Fruit fly (Drosophila melanogaster) whole organism, embryonic: Measurements from ENCODE around the gene CG44142.

Source experiments
- CG10209 ChIP-seq: fragments of 200-800 bp; sonication (Bioruptor generic); optimal IDR thresholded peaks from 3 replicates; lab custom pipeline; 2017; ENCODE audit warnings: missing biosample characterization, mild to moderate bottlenecking, missing genetic modification characterization, missing genetic modification reagents
- CG11696 ChIP-seq: fragments of 200-800 bp; sonication (Bioruptor generic); IDR thresholded peaks from 2 replicates; pipeline ENCODE4 v1.3.6; 2022; ENCODE audit warnings: missing biosample characterization, missing genetic modification characterization
- CG12071 ChIP-seq: fragments of 200-800 bp; sonication (Bioruptor generic); optimal IDR thresholded peaks from 3 replicates; lab custom pipeline; 2018; ENCODE audit warnings: missing biosample characterization, mild to moderate bottlenecking, missing genetic modification characterization
- CG12219 ChIP-seq: fragments of 200-800 bp; sonication (Bioruptor generic); optimal IDR thresholded peaks from 3 replicates; lab custom pipeline; 2018; ENCODE audit warnings: missing biosample characterization, mild to moderate bottlenecking, missing genetic modification characterization
- CG12744 ChIP-seq: fragments of 200-800 bp; sonication (Bioruptor generic); optimal IDR thresholded peaks from 2 replicates; lab custom pipeline; 2016; ENCODE audit warnings: missing biosample characterization, missing genetic modification characterization
- CG15696 ChIP-seq: fragments of 200-800 bp; sonication (Bioruptor generic); optimal IDR thresholded peaks from 2 replicates; lab custom pipeline; 2019; ENCODE audit warnings: missing biosample characterization, mild to moderate bottlenecking, missing genetic modification characterization, moderate library complexity
- CG17385 ChIP-seq: fragments of 200-800 bp; sonication (Bioruptor generic); optimal IDR thresholded peaks from 3 replicates; lab custom pipeline; 2018; ENCODE audit warnings: missing biosample characterization, mild to moderate bottlenecking, missing genetic modification characterization
- CG31441 ChIP-seq: fragments of 200-800 bp; sonication (Bioruptor generic); IDR thresholded peaks from 2 replicates; pipeline ENCODE4 v1.3.6; 2022; ENCODE audit warnings: missing biosample characterization, missing genetic modification characterization
- CG34224 ChIP-seq: fragments of 200-800 bp; sonication (Bioruptor generic); IDR thresholded peaks from 3 replicates; pipeline ENCODE4 v1.3.6; 2022; ENCODE audit warnings: missing biosample characterization, missing genetic modification characterization; ENCODE audit not compliant: partially characterized antibody
- CG4424 ChIP-seq: fragments of 200-800 bp; sonication (Bioruptor generic); optimal IDR thresholded peaks from 3 replicates; lab custom pipeline; 2016; ENCODE audit warnings: missing biosample characterization, missing genetic modification characterization
- CG4707 ChIP-seq: fragments of 200-800 bp; sonication (Bioruptor generic); optimal IDR thresholded peaks from 2 replicates; lab custom pipeline; 2018; ENCODE audit warnings: missing biosample characterization, mild to moderate bottlenecking, missing genetic modification characterization, moderate library complexity
- CG6689 ChIP-seq: fragments of 200-800 bp; sonication (Bioruptor generic); IDR thresholded peaks from 2 replicates; pipeline ENCODE4 v1.3.6; 2022; ENCODE audit warnings: missing biosample characterization, missing genetic modification characterization
- CG7839 ChIP-seq: fragments of 200-800 bp; sonication (Bioruptor generic); optimal IDR thresholded peaks from 3 replicates; lab custom pipeline; 2018; ENCODE audit warnings: missing biosample characterization, mild to moderate bottlenecking, missing genetic modification characterization, moderate library complexity
- CG9437 ChIP-seq: fragments of 200-800 bp; sonication (Bioruptor generic); optimal IDR thresholded peaks from 2 replicates; lab custom pipeline; 2018; ENCODE audit warnings: missing biosample characterization, mild to moderate bottlenecking, missing genetic modification characterization
- CTCF ChIP-seq: fragments of 200-800 bp; sonication (Bioruptor generic); optimal IDR thresholded peaks from 2 replicates; lab custom pipeline; 2017; ENCODE audit warnings: missing biosample characterization, mild to moderate bottlenecking, missing genetic modification characterization, moderate library complexity
- Dll ChIP-seq: fragments of 200-800 bp; sonication (Bioruptor generic); IDR thresholded peaks from 4 replicates; pipeline ENCODE4 v1.3.6; 2022; ENCODE audit warnings: missing biosample characterization, missing genetic modification characterization; ENCODE audit not compliant: partially characterized antibody
- Fer3 ChIP-seq: fragments of 200-800 bp; sonication (Bioruptor generic); optimal IDR thresholded peaks from 2 replicates; lab custom pipeline; 2018; ENCODE audit warnings: missing biosample characterization, mild to moderate bottlenecking, missing genetic modification characterization, moderate library complexity
- Med ChIP-seq: fragments of 200-800 bp; sonication (Bioruptor generic); peaks from one replicate; lab custom pipeline; 2016; ENCODE audit warnings: missing biosample characterization, missing genetic modification characterization, mild to moderate bottlenecking, inconsistent platforms, moderate library complexity
- Meics ChIP-seq: fragments of 200-800 bp; sonication (Bioruptor generic); optimal IDR thresholded peaks from 2 replicates; lab custom pipeline; 2017; ENCODE audit warnings: missing biosample characterization, mild to moderate bottlenecking, missing genetic modification characterization
- NfI ChIP-seq: fragments of 200-800 bp; sonication (Bioruptor generic); optimal IDR thresholded peaks from 3 replicates; lab custom pipeline; 2018; ENCODE audit warnings: missing biosample characterization, mild to moderate bottlenecking, missing genetic modification characterization, moderate library complexity
- Opbp ChIP-seq: fragments of 200-800 bp; sonication (Bioruptor generic); IDR thresholded peaks from 3 replicates; pipeline ENCODE4 v1.3.6; 2022; ENCODE audit warnings: missing biosample characterization, missing genetic modification characterization; ENCODE audit not compliant: partially characterized antibody
- Rx ChIP-seq: fragments of 200-800 bp; sonication (Bioruptor generic); IDR thresholded peaks from 2 replicates; pipeline ENCODE4 v1.3.6; 2022; ENCODE audit warnings: missing biosample characterization, missing genetic modification characterization
- Sox102F ChIP-seq: fragments of 200-800 bp; sonication (Bioruptor generic); optimal IDR thresholded peaks from 2 replicates; lab custom pipeline; 2018; ENCODE audit warnings: missing biosample characterization, mild to moderate bottlenecking, missing genetic modification characterization, moderate library complexity
- az2 ChIP-seq: fragments of 200-800 bp; sonication (Bioruptor generic); optimal IDR thresholded peaks from 3 replicates; lab custom pipeline; 2016; ENCODE audit warnings: missing biosample characterization, missing genetic modification characterization
- ci ChIP-seq: fragments of 200-800 bp; sonication (Bioruptor generic); IDR thresholded peaks from 3 replicates; pipeline ENCODE4 v1.3.6; 2022; ENCODE audit warnings: missing biosample characterization, missing genetic modification characterization
- dysf ChIP-seq: fragments of 200-800 bp; sonication (Bioruptor generic); IDR thresholded peaks from 3 replicates; pipeline ENCODE4 v1.3.6; 2022; ENCODE audit warnings: missing biosample characterization, missing genetic modification characterization
- ewg ChIP-seq: fragments of 200-800 bp; sonication (Bioruptor generic); optimal IDR thresholded peaks from 3 replicates; lab custom pipeline; 2017; ENCODE audit warnings: mild to moderate bottlenecking, missing biosample characterization, missing genetic modification reagents, missing genetic modification characterization
- gro ChIP-seq: fragments of 200-800 bp; sonication (Bioruptor generic); optimal IDR thresholded peaks from 2 replicates; lab custom pipeline; 2016; ENCODE audit warnings: missing biosample characterization, missing genetic modification characterization
- hb ChIP-seq: fragments of 200-800 bp; sonication (Bioruptor generic); IDR thresholded peaks from 3 replicates; pipeline ENCODE4 v1.3.6; 2022; ENCODE audit warnings: missing biosample characterization, missing genetic modification characterization; ENCODE audit not compliant: partially characterized antibody
- klu ChIP-seq: fragments of 200-800 bp; sonication (Bioruptor generic); IDR thresholded peaks from 2 replicates; pipeline ENCODE4 v1.3.6; 2022; ENCODE audit warnings: missing biosample characterization, missing genetic modification characterization
- nmo ChIP-seq: fragments of 200-800 bp; sonication (Bioruptor generic); optimal IDR thresholded peaks from 2 replicates; lab custom pipeline; 2018; ENCODE audit warnings: missing biosample characterization, mild to moderate bottlenecking, missing genetic modification characterization, moderate library complexity
- odd ChIP-seq: fragments of 200-800 bp; sonication (Bioruptor generic); optimal IDR thresholded peaks from 2 replicates; lab custom pipeline; 2017; ENCODE audit warnings: missing biosample characterization, mild to moderate bottlenecking, missing genetic modification characterization
- peb ChIP-seq: fragments of 200-800 bp; sonication (Bioruptor generic); IDR thresholded peaks from 2 replicates; pipeline ENCODE4 v1.3.6; 2022; ENCODE audit warnings: missing biosample characterization, missing genetic modification characterization
- pfk ChIP-seq: fragments of 200-800 bp; sonication (Bioruptor generic); optimal IDR thresholded peaks from 2 replicates; lab custom pipeline; 2018; ENCODE audit warnings: missing biosample characterization, mild to moderate bottlenecking, missing genetic modification characterization, moderate library complexity
- run ChIP-seq: fragments of 200-800 bp; sonication (Bioruptor generic); optimal IDR thresholded peaks from 3 replicates; lab custom pipeline; 2018; ENCODE audit warnings: missing biosample characterization, mild to moderate bottlenecking, missing genetic modification characterization
- sc ChIP-seq, 3 experiments: fragments of >200 bp in 2 of 3; fragments of 200-800 bp in 1 of 3; sonication (Bioruptor generic) in 1 of 3; optimal IDR thresholded peaks; 2 replicates in 2 of 3; 3 replicates in 1 of 3; lab custom pipeline; 2017; ENCODE audit warnings: mild to moderate bottlenecking in 1 of 3, missing biosample characterization in 1 of 3, missing genetic modification characterization in 1 of 3, missing genetic modification reagents in 1 of 3
- sens ChIP-seq: fragments of 200-800 bp; sonication (Bioruptor generic); peaks from one replicate; lab custom pipeline; 2016; ENCODE audit warnings: missing biosample characterization, missing genetic modification characterization
- sens-2 ChIP-seq: fragments of 200-800 bp; sonication (Bioruptor generic); IDR thresholded peaks from 2 replicates; pipeline ENCODE4 v1.3.6; 2022; ENCODE audit warnings: missing biosample characterization, missing genetic modification characterization
- sr ChIP-seq: fragments of 200-800 bp; sonication (Bioruptor generic); IDR thresholded peaks from 3 replicates; pipeline ENCODE4 v1.3.6; 2022; ENCODE audit warnings: missing biosample characterization, missing genetic modification characterization
- stc ChIP-seq: fragments of 200-800 bp; sonication (Bioruptor generic); IDR thresholded peaks from 2 replicates; pipeline ENCODE4 v1.3.6; 2022; ENCODE audit warnings: missing biosample characterization, missing genetic modification characterization
- sug ChIP-seq: fragments of 200-800 bp; optimal IDR thresholded peaks from 2 replicates; lab custom pipeline; 2019; ENCODE audit warnings: missing biosample characterization, mild to moderate bottlenecking, missing genetic modification characterization, moderate library complexity
- ttk ChIP-seq: fragments of 200-800 bp; sonication (Bioruptor generic); IDR thresholded peaks from 2 replicates; pipeline ENCODE4 v2.1.2; 2022; ENCODE audit warnings: missing biosample characterization, missing genetic modification characterization
- z ChIP-seq: fragments of 200-800 bp; sonication (Bioruptor generic); IDR thresholded peaks from 3 replicates; pipeline ENCODE4 v1.3.6; 2022; ENCODE audit warnings: missing biosample characterization, missing genetic modification characterization

Gene CG44142

DNA sequence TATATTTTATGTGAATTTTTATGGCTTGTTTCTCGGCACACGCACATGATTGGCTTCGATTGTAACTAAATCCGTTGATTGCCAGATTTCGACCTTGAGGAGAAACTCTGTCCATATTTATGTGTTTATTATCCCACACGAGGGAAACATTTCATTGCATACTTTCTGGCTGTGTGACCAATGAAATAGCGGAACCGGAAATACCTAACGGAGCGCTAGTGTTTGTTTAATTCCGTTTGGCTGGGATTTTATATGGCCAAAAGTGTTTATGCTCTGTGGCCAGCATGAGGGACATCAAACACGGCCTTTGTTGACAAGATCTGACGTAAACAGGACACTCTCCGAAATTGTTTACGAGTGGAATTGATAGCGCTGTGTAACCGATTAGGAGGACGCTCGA is 6.9 kb upstream of the CG44142 start (continued):
- peak; percentile 39 for TF ChIP-seq CG7839 (tag; lab: Kevin White, UChicago)
- TF ChIP-seq peb (GFP tag; lab: Robert Waterston, UW), result 0 out of 2 replicates have a peak, but pooled peaks have one; percentile 11
- peak; percentile 16; the same call in 1 of the 3 replicates for TF ChIP-seq dysf (GFP tag; lab: Robert Waterston, UW)
- TF ChIP-seq CTCF (GFP tag; lab: Kevin White, UChicago), result peak; percentile 35
- no peak for TF ChIP-seq run (tag; lab: Kevin White, UChicago)
- no peak for TF ChIP-seq sc (optimal IDR thresholded peaks at IDR 0.05; lab: Kevin White, UChicago)
- TF ChIP-seq sc (GFP tag; optimal IDR thresholded peaks at IDR 0.05; lab: Kevin White, UChicago), result peak; percentile 27
- TF ChIP-seq CG12071 (GFP tag; lab: Kevin White, UChicago), result peak; percentile 67
- TF ChIP-seq sr, result peak; percentile 24; the same call in 1 of the 3 replicates
- TF ChIP-seq Sox102F (GFP tag; lab: Kevin White, UChicago), result peak; percentile 16
- TF ChIP-seq hb, result no peak
- no peak for TF ChIP-seq Dll
- TF ChIP-seq Meics (GFP tag; lab: Kevin White, UChicago), result peak; percentile 31
- TF ChIP-seq ewg, result peak; percentile 7
- no peak for TF ChIP-seq gro
- TF ChIP-seq CG10209 (GFP tag; lab: Kevin White, UChicago), result peak; percentile 5
- TF ChIP-seq z (GFP tag; lab: Robert Waterston, UW), result peak; percentile 51; the same call in 1 of the 3 replicates
- peak; percentile 66 for TF ChIP-seq NfI (GFP tag; lab: Kevin White, UChicago)
- TF ChIP-seq Med (GFP tag; lab: Kevin White, UChicago), result peak; percentile 92
- TF ChIP-seq CG34224 (GFP tag; lab: Robert Waterston, UW), result no peak
- TF ChIP-seq Rx (GFP tag; lab: Robert Waterston, UW), result 0 out of 2 replicates have a peak, but pooled peaks have one; percentile 5
- TF ChIP-seq CG17385 (GFP tag; lab: Kevin White, UChicago), result peak; percentile 41
- TF ChIP-seq ttk, result peak; percentile 30; the same call in 1 of the 2 replicates
- no peak for TF ChIP-seq az2 (GFP tag; lab: Kevin White, UChicago)
- TF ChIP-seq CG12219, result peak; percentile 54
- TF ChIP-seq klu, result no peak
- peak; percentile 57; the same call in 1 of the 2 replicates for TF ChIP-seq stc
- TF ChIP-seq CG4424 (GFP tag; lab: Kevin White, UChicago), result peak; percentile 20
- peak; percentile 19 for TF ChIP-seq Fer3 (tag; lab: Kevin White, UChicago)
- peak; percentile 5 for TF ChIP-seq CG9437 (GFP tag; lab: Kevin White, UChicago)
- TF ChIP-seq CG12744 (GFP tag; lab: Kevin White, UChicago), result peak; percentile 31
- TF ChIP-seq sens-2, result peak; percentile 16; the same call in 1 of the 2 replicates
- TF ChIP-seq ci (GFP tag; lab: Robert Waterston, UW), result peak; percentile 85
- TF ChIP-seq nmo (GFP tag; lab: Kevin White, UChicago), result peak; percentile 15
- peak; percentile 42 for TF ChIP-seq CG31441 (GFP tag; lab: Robert Waterston, UW)
- 0 out of 2 replicates have a peak, but pooled peaks have one; percentile 25 for TF ChIP-seq CG6689 (GFP tag; lab: Robert Waterston, UW)
- TF ChIP-seq CG11696, result peak; percentile 67
- no peak for TF ChIP-seq sug (tag; lab: Kevin White, UChicago)
- TF ChIP-seq pfk (GFP tag; lab: Kevin White, UChicago), result no peak
- TF ChIP-seq odd, result peak; percentile 29
- TF ChIP-seq Opbp (GFP tag; lab: Robert Waterston, UW), result no peak
- no peak for TF ChIP-seq CG15696
- peak; percentile 84 for TF ChIP-seq sens (GFP tag; lab: Kevin White, UChicago)
- peak; percentile 51 for TF ChIP-seq CG4707 (GFP tag; lab: Kevin White, UChicago)
